Worm (Caenorhabditis elegans) whole organism, late embryonic: ENCODE data around the gene cpg-19.

ENCODE experiments used
- F13H6.1 ChIP-seq: sonication (generic microtip); optimal IDR thresholded peaks from 2 replicates; lab custom pipeline; 2016; ENCODE audit warnings: missing genetic modification characterization, missing compliant biosample characterization
- K09A11.1 ChIP-seq: sonication (generic microtip); optimal IDR thresholded peaks from 2 replicates; lab custom pipeline; 2017; ENCODE audit warnings: antibody characterized with exemption, mild to moderate bottlenecking, missing genetic modification characterization, missing compliant biosample characterization; ENCODE audit not compliant: insufficient read depth
- ceh-31 ChIP-seq: sonication (generic microtip); optimal IDR thresholded peaks from 2 replicates; lab custom pipeline; 2016; ENCODE audit warnings: missing genetic modification characterization, missing compliant biosample characterization
- dmd-4 ChIP-seq: sonication (generic microtip); optimal IDR thresholded peaks from 2 replicates; lab custom pipeline; 2016; ENCODE audit warnings: borderline replicate concordance, missing genetic modification characterization, missing compliant biosample characterization
- madf-2 ChIP-seq: sonication (generic microtip); optimal IDR thresholded peaks from 2 replicates; lab custom pipeline; 2017; ENCODE audit warnings: missing genetic modification characterization, missing compliant biosample characterization
- nfya-1 ChIP-seq: sonication (generic microtip); optimal IDR thresholded peaks from 2 replicates; lab custom pipeline; 2017; ENCODE audit warnings: missing genetic modification characterization, mild to moderate bottlenecking, missing compliant biosample characterization, antibody characterized with exemption, moderate library complexity
- pros-1 ChIP-seq: fragments of 150-350 bp; optimal IDR thresholded peaks from 2 replicates; lab custom pipeline; 2014; ENCODE audit warnings: missing biosample characterization, missing genetic modification reagents, missing genetic modification characterization

- no peak for TF ChIP-seq F13H6.1 (tag; lab: Kevin White, UChicago)
- TF ChIP-seq nfya-1 (tag; lab: Kevin White, UChicago) = peak; percentile 6
- no peak for TF ChIP-seq K09A11.1
- no peak for TF ChIP-seq ceh-31 (tag; lab: Kevin White, UChicago)
- TF ChIP-seq dmd-4 (tag; lab: Kevin White, UChicago) = no peak
- TF ChIP-seq pros-1 = no peak
- no peak for TF ChIP-seq madf-2 (tag; lab: Kevin White, UChicago)
These were observed 33.7 kb downstream of the cpg-19 start for ce11 chrX:16655283-16655682.
